Worm (Caenorhabditis elegans) whole organism, L4 larva: ENCODE results near the gene cct-5.

Source experiments
- F10B5.3 ChIP-seq: sonication (generic microtip); optimal IDR thresholded peaks from 2 replicates; lab custom pipeline; 2016; ENCODE audit warnings: mild to moderate bottlenecking, missing genetic modification characterization, missing compliant biosample characterization
- F26F4.8 ChIP-seq: fragments of 200-800 bp; sonication (Bioruptor generic); conservative IDR thresholded peaks from 2 replicates; pipeline ENCODE4 v1.3.6; 2022; ENCODE audit warnings: missing genetic modification characterization, missing compliant biosample characterization
- F37D6.2 ChIP-seq: sonication (generic microtip); optimal IDR thresholded peaks from 2 replicates; lab custom pipeline; 2016; ENCODE audit warnings: mild to moderate bottlenecking, missing genetic modification characterization, missing compliant biosample characterization
- F49E8.2 ChIP-seq: sonication (generic microtip); optimal IDR thresholded peaks from 2 replicates; lab custom pipeline; 2016; ENCODE audit warnings: missing compliant biosample characterization, mild to moderate bottlenecking, missing genetic modification characterization, borderline replicate concordance
- T20F7.1 ChIP-seq: fragments of 200-800 bp; sonication (Bioruptor generic); optimal IDR thresholded peaks from 2 replicates; lab custom pipeline; 2018; ENCODE audit warnings: mild to moderate bottlenecking, missing genetic modification characterization, missing compliant biosample characterization
- Y48G9A.11 ChIP-seq: fragments of 200-800 bp; sonication (Bioruptor generic); IDR thresholded peaks from 2 replicates; pipeline ENCODE4 v1.3.6; 2022; ENCODE audit warnings: missing genetic modification reagents, missing genetic modification characterization, missing compliant biosample characterization
- Y5F2A.4 ChIP-seq: fragments of 200-800 bp; sonication (Bioruptor generic); optimal IDR thresholded peaks from 2 replicates; lab custom pipeline; 2018; ENCODE audit warnings: mild to moderate bottlenecking, missing genetic modification characterization, missing compliant biosample characterization
- ZK337.2 ChIP-seq: fragments of 200-800 bp; sonication (Bioruptor generic); IDR thresholded peaks from 2 replicates; pipeline ENCODE4 v1.3.6; 2022; ENCODE audit warnings: missing genetic modification reagents, missing genetic modification characterization, missing compliant biosample characterization
- aly-2 ChIP-seq: sonication (generic microtip); optimal IDR thresholded peaks from 2 replicates; lab custom pipeline; 2018; ENCODE audit warnings: missing biosample characterization, missing genetic modification characterization
- arid-1 ChIP-seq: fragments of 200-800 bp; sonication (Bioruptor generic); conservative IDR thresholded peaks from 2 replicates; pipeline ENCODE4 v1.3.6; 2022; ENCODE audit warnings: missing genetic modification reagents, missing genetic modification characterization, missing compliant biosample characterization
- ceh-32 ChIP-seq: sonication (generic microtip); optimal IDR thresholded peaks from 2 replicates; lab custom pipeline; 2016; ENCODE audit warnings: mild to moderate bottlenecking, missing genetic modification characterization, missing compliant biosample characterization; ENCODE audit not compliant: poor library complexity
- ceh-44 ChIP-seq: fragments of 200-800 bp; sonication (Bioruptor generic); IDR thresholded peaks from 2 replicates; pipeline ENCODE4 v1.3.6; 2022; ENCODE audit warnings: missing genetic modification reagents, missing genetic modification characterization, missing compliant biosample characterization
- ces-1 ChIP-seq: fragments of 150-350 bp; sonication (generic microtip); optimal IDR thresholded peaks from 4 replicates; lab custom pipeline; 2014; ENCODE audit warnings: missing biosample characterization, missing genetic modification reagents, missing genetic modification characterization
- ctbp-1 ChIP-seq: fragments of 200-800 bp; sonication (Bioruptor generic); IDR thresholded peaks from 2 replicates; pipeline ENCODE4 v1.3.6; 2022; ENCODE audit warnings: missing genetic modification reagents, missing genetic modification characterization, missing compliant biosample characterization
- daf-19 ChIP-seq: fragments of 200-800 bp; sonication (Bioruptor generic); conservative IDR thresholded peaks from 2 replicates; pipeline ENCODE4 v1.3.6; 2022; ENCODE audit warnings: missing genetic modification characterization, missing compliant biosample characterization
- dmd-8 ChIP-seq: fragments of 200-800 bp; sonication (Bioruptor generic); IDR thresholded peaks from 2 replicates; pipeline ENCODE4 v1.3.6; 2022; ENCODE audit warnings: missing genetic modification characterization, missing compliant biosample characterization
- dpl-1 ChIP-seq: fragments of 150-350 bp; optimal IDR thresholded peaks from 2 replicates; lab custom pipeline; 2014; ENCODE audit warnings: missing biosample characterization, missing genetic modification reagents, missing genetic modification characterization
- egl-27 ChIP-seq: sonication (generic microtip); optimal IDR thresholded peaks from 3 replicates; lab custom pipeline; 2017; ENCODE audit warnings: missing biosample characterization, missing genetic modification reagents, missing genetic modification characterization
- fkh-10 ChIP-seq: fragments of 150-350 bp; optimal IDR thresholded peaks from 2 replicates; lab custom pipeline; 2014; ENCODE audit warnings: missing biosample characterization, missing genetic modification reagents, missing genetic modification characterization
- hif-1 ChIP-seq, 2 experiments: sonication (generic microtip); optimal IDR thresholded peaks; 2 replicates each; lab custom pipeline; 2016 to 2017; ENCODE audit warnings: missing compliant biosample characterization in 2 of 2, missing genetic modification characterization in 2 of 2, missing genetic modification reagents in 2 of 2, missing genotype in 2 of 2, mild to moderate bottlenecking in 1 of 2
- hmg-1.1 ChIP-seq: fragments of 200-800 bp; sonication (Bioruptor generic); IDR thresholded peaks from 2 replicates; pipeline ENCODE4 v1.3.6; 2022; ENCODE audit warnings: missing genetic modification reagents, missing genetic modification characterization, missing compliant biosample characterization
- lin-1 ChIP-seq: fragments of 200-800 bp; sonication (Bioruptor generic); IDR thresholded peaks from 2 replicates; pipeline ENCODE4 v1.3.6; 2022; ENCODE audit warnings: missing genetic modification reagents, missing genetic modification characterization, missing compliant biosample characterization
- lin-13 ChIP-seq: fragments of 150-350 bp; optimal IDR thresholded peaks from 2 replicates; lab custom pipeline; 2014; ENCODE audit warnings: missing biosample characterization, missing genetic modification reagents, missing genetic modification characterization
- lin-29 ChIP-seq: fragments of 200-800 bp; sonication (Bioruptor generic); IDR thresholded peaks from 2 replicates; pipeline ENCODE4 v1.3.6; 2022; ENCODE audit warnings: missing genetic modification reagents, missing genetic modification characterization, missing compliant biosample characterization
- lin-39 ChIP-seq: fragments of 150-350 bp; optimal IDR thresholded peaks from 2 replicates; lab custom pipeline; 2014; ENCODE audit warnings: missing biosample characterization, missing genetic modification reagents, missing genetic modification characterization
- lsy-2 ChIP-seq, 2 experiments: fragments of 150-350 bp in 1 of 2; sonication (generic microtip) in 1 of 2; optimal IDR thresholded peaks; 2 replicates each; lab custom pipeline; 2014 to 2017; ENCODE audit warnings: missing biosample characterization in 2 of 2, missing genetic modification characterization in 2 of 2
- madf-9 ChIP-seq: fragments of 200-800 bp; sonication (Bioruptor generic); conservative IDR thresholded peaks from 2 replicates; pipeline ENCODE4 v1.3.6; 2022; ENCODE audit warnings: missing genetic modification reagents, missing genetic modification characterization, missing compliant biosample characterization
- mes-2 ChIP-seq: sonication (generic microtip); optimal IDR thresholded peaks from 2 replicates; lab custom pipeline; 2016; ENCODE audit warnings: missing genotype, mild to moderate bottlenecking, missing genetic modification characterization, missing compliant biosample characterization; ENCODE audit not compliant: poor library complexity, severe bottlenecking
- mxl-2 ChIP-seq: fragments of 200-800 bp; sonication (Bioruptor generic); conservative IDR thresholded peaks from 2 replicates; pipeline ENCODE4 v1.3.6; 2022; ENCODE audit warnings: missing genetic modification reagents, missing genetic modification characterization, missing compliant biosample characterization
- mxl-3 ChIP-seq: fragments of 200-800 bp; sonication (Bioruptor generic); optimal IDR thresholded peaks from 2 replicates; lab custom pipeline; 2018; ENCODE audit warnings: mild to moderate bottlenecking, missing genetic modification characterization, missing compliant biosample characterization
- nhr-11 ChIP-seq: fragments of 150-350 bp; optimal IDR thresholded peaks from 2 replicates; lab custom pipeline; 2014; ENCODE audit warnings: missing biosample characterization, missing genetic modification characterization
- nhr-25 ChIP-seq: sonication (generic microtip); optimal IDR thresholded peaks from 2 replicates; lab custom pipeline; 2017; ENCODE audit warnings: missing genetic modification characterization, mild to moderate bottlenecking, missing compliant biosample characterization, antibody characterized with exemption, moderate library complexity, borderline replicate concordance; ENCODE audit not compliant: insufficient read depth
- nhr-28 ChIP-seq: fragments of 150-350 bp; optimal IDR thresholded peaks from 2 replicates; lab custom pipeline; 2014; ENCODE audit warnings: missing biosample characterization, missing genetic modification characterization
- nhr-42 ChIP-seq: fragments of 200-800 bp; sonication (Bioruptor generic); IDR thresholded peaks from 2 replicates; pipeline ENCODE4 v1.3.6; 2022; ENCODE audit warnings: missing genetic modification characterization, missing compliant biosample characterization
- nhr-48 ChIP-seq: sonication (generic microtip); optimal IDR thresholded peaks from 2 replicates; lab custom pipeline; 2016; ENCODE audit warnings: mild to moderate bottlenecking, missing genetic modification characterization, missing compliant biosample characterization
- nhr-77 ChIP-seq: fragments of 150-350 bp; optimal IDR thresholded peaks from 2 replicates; lab custom pipeline; 2014; ENCODE audit warnings: missing biosample characterization, missing genetic modification characterization
- pqm-1 ChIP-seq: sonication (generic microtip); optimal IDR thresholded peaks from 2 replicates; lab custom pipeline; 2017; ENCODE audit warnings: missing biosample characterization, missing genetic modification characterization
- sdz-12 ChIP-seq: fragments of 200-800 bp; sonication (Bioruptor generic); optimal IDR thresholded peaks from 2 replicates; lab custom pipeline; 2018; ENCODE audit warnings: mild to moderate bottlenecking, missing genetic modification characterization, missing compliant biosample characterization
- snpc-1.2 ChIP-seq: fragments of 200-800 bp; sonication (Bioruptor generic); IDR thresholded peaks from 2 replicates; pipeline ENCODE4 v1.3.6; 2022; ENCODE audit warnings: missing genetic modification reagents, missing genetic modification characterization, missing compliant biosample characterization
- tra-1 ChIP-seq: fragments of 200-800 bp; sonication (Bioruptor generic); IDR thresholded peaks from 2 replicates; pipeline ENCODE4 v1.3.6; 2022; ENCODE audit warnings: missing genetic modification reagents, missing genetic modification characterization, missing compliant biosample characterization
- zfp-2 ChIP-seq: sonication (generic microtip); optimal IDR thresholded peaks from 2 replicates; lab custom pipeline; 2016; ENCODE audit warnings: mild to moderate bottlenecking, missing genetic modification characterization, missing compliant biosample characterization

cct-5 gene

ce11 chrIII:4487271-4487670 lies 20.6 kb downstream of the cct-5 start:
- no peak for TF ChIP-seq mes-2 (tag; lab: Kevin White, UChicago)
- TF ChIP-seq lin-29 (GFP tag; lab: Robert Waterston, UW) = no peak
- TF ChIP-seq nhr-11 (tag; lab: Kevin White, UChicago) = peak; percentile 75
- TF ChIP-seq lin-39 = no peak
- TF ChIP-seq hmg-1.1 (GFP tag; lab: Robert Waterston, UW) = no peak
- peak in 1 of 2 experiments; percentile 23 for TF ChIP-seq lsy-2 (tag; optimal IDR thresholded peaks at IDR 0.05; lab: Kevin White, UChicago)
- TF ChIP-seq ceh-32 (tag; lab: Kevin White, UChicago) = no peak
- TF ChIP-seq hif-1 (tag; optimal IDR thresholded peaks at IDR 0.05; lab: Kevin White, UChicago) = no peak
- TF ChIP-seq nhr-28 = no peak
- no peak for TF ChIP-seq lin-1 (GFP tag; lab: Robert Waterston, UW)
- no peak for TF ChIP-seq mxl-2 (GFP tag; lab: Robert Waterston, UW)
- no peak for TF ChIP-seq nhr-48
- TF ChIP-seq arid-1 (GFP tag; lab: Robert Waterston, UW) = no peak
- TF ChIP-seq Y5F2A.4 (GFP tag; lab: Kevin White, UChicago) = no peak
- no peak for TF ChIP-seq F49E8.2
- TF ChIP-seq aly-2 (tag; lab: Kevin White, UChicago) = no peak
- TF ChIP-seq ctbp-1 (GFP tag; lab: Robert Waterston, UW) = no peak
- no peak for TF ChIP-seq snpc-1.2 (GFP tag; lab: Robert Waterston, UW)

DNA sequence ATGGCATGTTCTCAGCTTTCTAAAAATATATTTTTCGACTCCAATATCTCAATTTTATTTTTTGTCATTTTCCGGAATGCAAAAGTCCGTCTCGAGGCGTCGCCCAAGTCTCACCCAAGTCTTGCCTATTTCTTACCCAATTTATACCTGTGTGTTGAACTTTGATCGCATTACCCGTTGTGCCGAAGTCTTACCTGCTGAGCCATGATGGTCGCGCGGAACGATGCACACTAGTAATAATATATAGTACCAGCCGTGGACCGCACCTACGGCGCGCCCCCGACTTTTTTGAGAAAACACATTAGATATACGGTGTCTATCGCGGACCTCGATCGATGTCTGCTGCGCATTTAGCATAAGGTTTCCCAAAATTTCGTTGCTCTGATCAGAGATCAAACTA lies 23.5 kb downstream of the cct-5 start:
- TF ChIP-seq dmd-8 (GFP tag; lab: Robert Waterston, UW) = 0 out of 2 replicates have a peak, but pooled peaks have one; percentile 71
- 0 out of 2 replicates have a peak, but pooled peaks have one; percentile 32 for TF ChIP-seq tra-1 (GFP tag; lab: Robert Waterston, UW)
- peak; percentile 51; the same call in 1 of the 2 replicates for TF ChIP-seq arid-1 (GFP tag; lab: Robert Waterston, UW)
- TF ChIP-seq F26F4.8 (GFP tag; lab: Robert Waterston, UW) = peak; percentile 78; the same call in 1 of the 2 replicates
- TF ChIP-seq, all 104 proteins: peak for 4; not testable (repeated sequence) for 100

- TF ChIP-seq lsy-2 (tag; optimal IDR thresholded peaks at IDR 0.05; lab: Kevin White, UChicago) (peak in 1 of 2 experiments; percentile 17), T20F7.1 (no peak), pqm-1 (tag; lab: Kevin White, UChicago) (no peak), F10B5.3 (tag; lab: Kevin White, UChicago) (no peak), sdz-12 (GFP tag; lab: Kevin White, UChicago) (no peak), fkh-10 (GFP tag; lab: Kevin White, UChicago) (no peak), Y48G9A.11 (GFP tag; lab: Robert Waterston, UW) (no peak)
Observed at ce11 chrIII:4482986-4483385, 24.9 kb downstream of the cct-5 start.

ce11 chrIII:4481787-4482186 lies 26.1 kb downstream of the cct-5 start:
- TF ChIP-seq mes-2 (tag; lab: Kevin White, UChicago) (no peak), mxl-2 (GFP tag; lab: Robert Waterston, UW) (no peak), ces-1 (GFP tag; lab: Kevin White, UChicago) (no peak), fkh-10 (GFP tag; lab: Kevin White, UChicago) (no peak), ceh-44 (GFP tag; lab: Robert Waterston, UW) (no peak), mxl-3 (no peak), daf-19 (GFP tag; lab: Robert Waterston, UW) (no peak), hmg-1.1 (GFP tag; lab: Robert Waterston, UW) (no peak), lin-13 (GFP tag; lab: Kevin White, UChicago) (no peak)

DNA sequence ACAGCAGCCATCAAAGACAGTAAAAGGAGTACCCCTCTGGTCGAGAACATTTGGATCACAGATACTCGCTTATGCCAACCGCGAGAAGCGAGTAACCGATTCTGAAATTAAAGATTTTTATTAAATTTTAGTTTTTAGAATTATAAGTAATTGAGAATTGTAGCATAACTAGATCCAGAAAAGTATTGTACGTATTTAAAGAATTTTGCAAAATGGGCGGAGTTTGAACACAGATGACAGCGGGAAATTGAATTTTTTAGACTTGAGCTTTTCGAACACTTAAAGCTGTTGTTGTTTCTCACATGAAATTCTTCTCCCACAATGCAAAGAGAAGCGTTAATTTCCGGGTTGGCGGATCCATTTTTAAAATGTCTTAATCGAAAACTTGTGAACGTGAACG lies 30.4 kb downstream of the cct-5 start, which contains the start of gene ins-17:
Gene ins-17, minus strand, starts transcription at position 101 of the 400 bp plus-strand sequence.
- TF ChIP-seq lsy-2 (tag; optimal IDR thresholded peaks at IDR 0.05; lab: Kevin White, UChicago) = no peak
- TF ChIP-seq nhr-48 = no peak
- TF ChIP-seq nhr-77 (tag; lab: Kevin White, UChicago) = no peak
- no peak for TF ChIP-seq dpl-1
- TF ChIP-seq egl-27 (tag; lab: Kevin White, UChicago) = no peak
- no peak for TF ChIP-seq Y5F2A.4 (GFP tag; lab: Kevin White, UChicago)
- TF ChIP-seq lin-39 = no peak
- TF ChIP-seq zfp-2 (tag; lab: Kevin White, UChicago) = no peak
- TF ChIP-seq ZK337.2 (GFP tag; lab: Robert Waterston, UW) = no peak
- no peak for TF ChIP-seq lin-29 (GFP tag; lab: Robert Waterston, UW)
- no peak for TF ChIP-seq madf-9 (GFP tag; lab: Robert Waterston, UW)
- no peak for TF ChIP-seq F37D6.2
- TF ChIP-seq mxl-3 = no peak
- TF ChIP-seq nhr-42 (GFP tag; lab: Robert Waterston, UW) = no peak
- TF ChIP-seq nhr-25 (tag; lab: Kevin White, UChicago) = no peak
- no peak for TF ChIP-seq ctbp-1 (GFP tag; lab: Robert Waterston, UW)
